Worm (Caenorhabditis elegans) whole organism, young adult: Measurements from ENCODE around the gene F14H8.2.

Experiments
- B0035.1 ChIP-seq: sonication (generic microtip); optimal IDR thresholded peaks from 2 replicates; lab custom pipeline; 2016; ENCODE audit warnings: missing genetic modification characterization, mild to moderate bottlenecking, missing compliant biosample characterization, missing genotype, missing genetic modification reagents
- B0261.1 ChIP-seq: sonication (generic microtip); optimal IDR thresholded peaks from 2 replicates; lab custom pipeline; 2016; ENCODE audit warnings: mild to moderate bottlenecking, missing genetic modification characterization, moderate library complexity, missing compliant biosample characterization
- D2030.7 ChIP-seq: fragments of 200-800 bp; sonication (Bioruptor generic); IDR thresholded peaks from 2 replicates; pipeline ENCODE4 v1.3.6; 2022; ENCODE audit warnings: missing genetic modification reagents, missing genetic modification characterization, missing compliant biosample characterization
- F22D6.2 ChIP-seq: sonication (generic microtip); optimal IDR thresholded peaks from 2 replicates; lab custom pipeline; 2016; ENCODE audit warnings: mild to moderate bottlenecking, missing genetic modification characterization, missing compliant biosample characterization
- F37B4.10 ChIP-seq: fragments of 200-800 bp; sonication (Bioruptor generic); IDR thresholded peaks from 2 replicates; pipeline ENCODE4 v1.3.6; 2022; ENCODE audit warnings: missing genetic modification characterization, missing compliant biosample characterization
- F52B5.7 ChIP-seq: sonication (generic microtip); optimal IDR thresholded peaks from 2 replicates; lab custom pipeline; 2016; ENCODE audit warnings: mild to moderate bottlenecking, missing genetic modification characterization, missing compliant biosample characterization
- F57A8.1 ChIP-seq: fragments of 200-800 bp; sonication (Bioruptor generic); optimal IDR thresholded peaks from 2 replicates; lab custom pipeline; 2018; ENCODE audit warnings: mild to moderate bottlenecking, missing genetic modification characterization, moderate library complexity, missing compliant biosample characterization
- K12H6.12 ChIP-seq: fragments of 200-800 bp; sonication (Bioruptor generic); optimal IDR thresholded peaks from 2 replicates; lab custom pipeline; 2018; ENCODE audit warnings: mild to moderate bottlenecking, missing genetic modification characterization, missing compliant biosample characterization
- Y53F4B.3 ChIP-seq: fragments of 200-800 bp; sonication (Bioruptor generic); IDR thresholded peaks from 2 replicates; pipeline ENCODE4 v1.3.6; 2022; ENCODE audit warnings: missing genetic modification reagents, missing genetic modification characterization, missing compliant biosample characterization
- Y53G8AR.9 ChIP-seq: fragments of 200-800 bp; sonication (Bioruptor generic); conservative IDR thresholded peaks from 2 replicates; pipeline ENCODE4 v1.3.6; 2022; ENCODE audit warnings: missing genetic modification reagents, missing genetic modification characterization, missing compliant biosample characterization
- Y67H2A.10 ChIP-seq: fragments of 200-800 bp; sonication (Bioruptor generic); conservative IDR thresholded peaks from 2 replicates; pipeline ENCODE4 v1.3.6; 2022; ENCODE audit warnings: missing genetic modification reagents, missing genetic modification characterization, missing compliant biosample characterization
- ZK185.1 ChIP-seq: sonication (generic microtip); optimal IDR thresholded peaks from 2 replicates; lab custom pipeline; 2016; ENCODE audit warnings: mild to moderate bottlenecking, missing genetic modification characterization, missing compliant biosample characterization; ENCODE audit not compliant: poor library complexity, severe bottlenecking
- akir-1 ChIP-seq: fragments of 200-800 bp; sonication (Bioruptor generic); optimal IDR thresholded peaks from 2 replicates; lab custom pipeline; 2018; ENCODE audit warnings: mild to moderate bottlenecking, missing genetic modification characterization, moderate library complexity, missing compliant biosample characterization
- aptf-3 ChIP-seq: fragments of 200-800 bp; sonication (Bioruptor generic); IDR thresholded peaks from 2 replicates; pipeline ENCODE4 v1.3.6; 2022; ENCODE audit warnings: missing genetic modification characterization, missing compliant biosample characterization
- atf-7 ChIP-seq: sonication (generic microtip); optimal IDR thresholded peaks from 2 replicates; lab custom pipeline; 2017; ENCODE audit warnings: mild to moderate bottlenecking, missing genetic modification characterization, missing compliant biosample characterization
- attf-3 ChIP-seq: fragments of 200-800 bp; sonication (Bioruptor generic); conservative IDR thresholded peaks from 2 replicates; pipeline ENCODE4 v1.3.6; 2022; ENCODE audit warnings: missing genetic modification reagents, missing genetic modification characterization, missing compliant biosample characterization
- attf-6 ChIP-seq: fragments of 200-800 bp; sonication (Bioruptor generic); IDR thresholded peaks from 2 replicates; pipeline ENCODE4 v1.3.6; 2022; ENCODE audit warnings: missing genetic modification reagents, missing genetic modification characterization, missing compliant biosample characterization
- bed-1 ChIP-seq: fragments of 200-800 bp; sonication (Bioruptor generic); IDR thresholded peaks from 2 replicates; pipeline ENCODE4 v1.3.6; 2022; ENCODE audit warnings: missing genetic modification reagents, missing genetic modification characterization, missing compliant biosample characterization
- cebp-2 ChIP-seq: fragments of 200-800 bp; sonication (Bioruptor generic); IDR thresholded peaks from 2 replicates; pipeline ENCODE4 v1.3.6; 2022; ENCODE audit warnings: missing genetic modification characterization, missing compliant biosample characterization
- ceh-79 ChIP-seq: sonication (generic microtip); optimal IDR thresholded peaks from 2 replicates; lab custom pipeline; 2017; ENCODE audit warnings: mild to moderate bottlenecking, missing genetic modification characterization, missing compliant biosample characterization
- chd-7 ChIP-seq: sonication (generic microtip); optimal IDR thresholded peaks from 2 replicates; lab custom pipeline; 2016; ENCODE audit warnings: mild to moderate bottlenecking, missing genetic modification characterization, moderate library complexity, missing compliant biosample characterization
- dpff-1 ChIP-seq: sonication (generic microtip); optimal IDR thresholded peaks from 2 replicates; lab custom pipeline; 2017; ENCODE audit warnings: mild to moderate bottlenecking, missing genetic modification characterization, missing compliant biosample characterization
- fkh-3 ChIP-seq: sonication (generic microtip); optimal IDR thresholded peaks from 2 replicates; lab custom pipeline; 2016; ENCODE audit warnings: mild to moderate bottlenecking, missing genetic modification characterization, missing compliant biosample characterization
- him-1 ChIP-seq: sonication (generic microtip); optimal IDR thresholded peaks from 2 replicates; lab custom pipeline; 2016; ENCODE audit warnings: missing genotype, missing genetic modification reagents, missing genetic modification characterization, missing compliant biosample characterization
- hlh-12 ChIP-seq: sonication (generic microtip); optimal IDR thresholded peaks from 2 replicates; lab custom pipeline; 2016; ENCODE audit warnings: missing genetic modification characterization, missing compliant biosample characterization
- let-526 ChIP-seq: fragments of 200-800 bp; sonication (Bioruptor generic); IDR thresholded peaks from 2 replicates; pipeline ENCODE4 v1.3.6; 2022; ENCODE audit warnings: missing genetic modification reagents, missing genetic modification characterization, missing compliant biosample characterization
- let-607 ChIP-seq, 2 experiments: fragments of 200-800 bp in 1 of 2; sonication (Bioruptor generic) in 1 of 2; sonication (generic microtip) in 1 of 2; optimal IDR thresholded peaks; 2 replicates each; lab custom pipeline; 2016 to 2018; ENCODE audit warnings: mild to moderate bottlenecking in 2 of 2, missing compliant biosample characterization in 2 of 2, missing genetic modification characterization in 2 of 2, moderate library complexity in 2 of 2, missing genotype in 1 of 2
- lin-26 ChIP-seq: fragments of 200-800 bp; sonication (Bioruptor generic); IDR thresholded peaks from 2 replicates; pipeline ENCODE4 v1.3.6; 2022; ENCODE audit warnings: missing genetic modification reagents, missing genetic modification characterization, missing compliant biosample characterization
- lsl-1 ChIP-seq: fragments of 200-800 bp; sonication (Bioruptor generic); optimal IDR thresholded peaks from 2 replicates; lab custom pipeline; 2018; ENCODE audit warnings: mild to moderate bottlenecking, missing genetic modification characterization, moderate library complexity, missing compliant biosample characterization
- madf-10 ChIP-seq: sonication (generic microtip); optimal IDR thresholded peaks from 2 replicates; lab custom pipeline; 2016; ENCODE audit warnings: mild to moderate bottlenecking, missing genetic modification characterization, missing compliant biosample characterization
- madf-6 ChIP-seq: fragments of 200-800 bp; sonication (Bioruptor generic); IDR thresholded peaks from 2 replicates; pipeline ENCODE4 v1.3.6; 2022; ENCODE audit warnings: missing genetic modification reagents, missing genetic modification characterization, missing compliant biosample characterization
- madf-8 ChIP-seq: fragments of 200-800 bp; sonication (Bioruptor generic); conservative IDR thresholded peaks from 2 replicates; pipeline ENCODE4 v1.3.6; 2022; ENCODE audit warnings: missing genetic modification reagents, missing genetic modification characterization, missing compliant biosample characterization
- mes-4 ChIP-seq: sonication (generic microtip); optimal IDR thresholded peaks from 2 replicates; lab custom pipeline; 2016; ENCODE audit warnings: missing genotype, missing genetic modification characterization, missing compliant biosample characterization
- mxl-1 ChIP-seq: sonication (generic microtip); optimal IDR thresholded peaks from 2 replicates; lab custom pipeline; 2016; ENCODE audit warnings: missing genetic modification characterization, missing compliant biosample characterization
- nhr-27 ChIP-seq: fragments of 200-800 bp; sonication (Bioruptor generic); optimal IDR thresholded peaks from 2 replicates; lab custom pipeline; 2018; ENCODE audit warnings: mild to moderate bottlenecking, missing genetic modification characterization, moderate library complexity, missing compliant biosample characterization
- nhr-80 ChIP-seq: sonication (generic microtip); optimal IDR thresholded peaks from 2 replicates; lab custom pipeline; 2016; ENCODE audit warnings: missing genetic modification characterization, missing compliant biosample characterization
- nhr-90 ChIP-seq: sonication (generic microtip); optimal IDR thresholded peaks from 2 replicates; lab custom pipeline; 2016; ENCODE audit warnings: missing genotype, mild to moderate bottlenecking, missing genetic modification characterization, missing compliant biosample characterization
- snpc-4 ChIP-seq, 5 experiments: fragments of 150-350 bp in 1 of 5; sonication (generic microtip) in 4 of 5; optimal IDR thresholded peaks; 2 replicates each; lab custom pipeline; 2014 to 2018; ENCODE audit warnings: missing genetic modification characterization in 5 of 5, missing biosample characterization in 3 of 5, antibody characterized with exemption in 2 of 5, mild to moderate bottlenecking in 2 of 5, missing compliant biosample characterization in 2 of 5, missing genotype in 2 of 5, moderate library complexity in 2 of 5, missing genetic modification reagents in 1 of 5
- somi-1 ChIP-seq: fragments of 200-800 bp; sonication (Bioruptor generic); optimal IDR thresholded peaks from 2 replicates; lab custom pipeline; 2018; ENCODE audit warnings: mild to moderate bottlenecking, missing genetic modification characterization, missing compliant biosample characterization
- ztf-22 ChIP-seq: fragments of 200-800 bp; sonication (Bioruptor generic); optimal IDR thresholded peaks from 2 replicates; lab custom pipeline; 2018; ENCODE audit warnings: mild to moderate bottlenecking, missing genetic modification characterization, moderate library complexity, missing compliant biosample characterization
- ztf-25 ChIP-seq: fragments of 200-800 bp; sonication (Bioruptor generic); IDR thresholded peaks from 2 replicates; pipeline ENCODE4 v1.3.6; 2022; ENCODE audit warnings: missing genetic modification reagents, missing genetic modification characterization, missing compliant biosample characterization
- ztf-3 ChIP-seq: fragments of 200-800 bp; sonication (Bioruptor generic); optimal IDR thresholded peaks from 2 replicates; lab custom pipeline; 2018; ENCODE audit warnings: mild to moderate bottlenecking, missing genetic modification characterization, missing compliant biosample characterization

Gene F14H8.2

ce11 chrV:15020229-15020628, at the start of gene F14H8.2:
F14H8.2 (minus strand) TSS chrV:15020329.
- TF ChIP-seq lin-26 (GFP tag; lab: Robert Waterston, UW) (no peak), attf-3 (GFP tag; lab: Robert Waterston, UW) (no peak), B0035.1 (tag; lab: Kevin White, UChicago) (no peak), Y53F4B.3 (GFP tag; lab: Robert Waterston, UW) (no peak), ztf-25 (no peak), fkh-3 (no peak), nhr-27 (tag; lab: Kevin White, UChicago) (no peak), ZK185.1 (tag; lab: Kevin White, UChicago) (no peak), F52B5.7 (no peak), ceh-79 (tag; lab: Kevin White, UChicago) (no peak), F57A8.1 (no peak), atf-7 (tag; lab: Kevin White, UChicago) (no peak), F37B4.10 (GFP tag; lab: Robert Waterston, UW) (no peak), mxl-1 (tag; lab: Kevin White, UChicago) (no peak), let-607 (tag; optimal IDR thresholded peaks at IDR 0.05; lab: Kevin White, UChicago) (no peak), akir-1 (no peak), mes-4 (no peak)

- TF ChIP-seq lsl-1 (peak; percentile 62), D2030.7 (peak; percentile 42; the same call in 1 of the 2 replicates), bed-1 (GFP tag; lab: Robert Waterston, UW) (no peak)
These were observed 49.4 kb upstream of the F14H8.2 start for ce11 chrV:15069435-15069985.

- TF ChIP-seq dpff-1 (tag; lab: Kevin White, UChicago) (no peak), ztf-22 (GFP tag; lab: Kevin White, UChicago) (no peak), chd-7 (tag; lab: Kevin White, UChicago) (no peak), nhr-90 (tag; lab: Kevin White, UChicago) (no peak), F52B5.7 (no peak), ZK185.1 (tag; lab: Kevin White, UChicago) (no peak), Y67H2A.10 (GFP tag; lab: Robert Waterston, UW) (no peak), somi-1 (no peak), hlh-12 (tag; lab: Kevin White, UChicago) (no peak)
These were observed 48.2 kb upstream of the F14H8.2 start, which contains the start of gene dnj-3 for ce11 chrV:15068378-15068777. dnj-3 (plus strand) TSS chrV:15068678.

- TF ChIP-seq madf-10 (tag; lab: Kevin White, UChicago), result no peak
- no peak for TF ChIP-seq chd-7 (tag; lab: Kevin White, UChicago)
- 0 out of 2 replicates have a peak, but pooled peaks have one; percentile 65 for TF ChIP-seq cebp-2
- no peak for TF ChIP-seq him-1 (tag; lab: Kevin White, UChicago)
- TF ChIP-seq madf-6, result 0 out of 2 replicates have a peak, but pooled peaks have one; percentile 23
These were observed 47.0 kb upstream of the F14H8.2 start, which contains the start of gene C25D7.10 for ce11 chrV:15067165-15067564. C25D7.10 (plus strand) TSS chrV:15067465.

- TF ChIP-seq ztf-3 (GFP tag; lab: Kevin White, UChicago) (no peak), let-526 (GFP tag; lab: Robert Waterston, UW) (no peak), snpc-4 (GFP tag; optimal IDR thresholded peaks at IDR 0.05; lab: Kevin White, UChicago) (no peak), snpc-4 (tag; optimal IDR thresholded peaks at IDR 0.05; lab: Kevin White, UChicago) (no peak), attf-6 (no peak), nhr-80 (tag; lab: Kevin White, UChicago) (no peak), aptf-3 (GFP tag; lab: Robert Waterston, UW) (no peak), cebp-2 (no peak), Y53G8AR.9 (no peak), B0261.1 (tag; lab: Kevin White, UChicago) (no peak), madf-8 (GFP tag; lab: Robert Waterston, UW) (peak; percentile 25; the same call in 1 of the 2 replicates), K12H6.12 (tag; lab: Kevin White, UChicago) (no peak), F22D6.2 (no peak)
These were observed 45.8 kb upstream of the F14H8.2 start, which contains the start of gene otub-1 for ce11 chrV:15065837-15066348. otub-1 (plus strand) TSS chrV:15066298.
